Worm (Caenorhabditis elegans) whole organism, L2 larva: ENCODE results near the gene ges-1.

Experiments
- aly-2 ChIP-seq: fragments of 150-350 bp; optimal IDR thresholded peaks from 2 replicates; lab custom pipeline; 2014; ENCODE audit warnings: missing biosample characterization, missing genetic modification characterization
- ama-1 ChIP-seq: fragments of 150-350 bp; optimal IDR thresholded peaks from 2 replicates; lab custom pipeline; 2018; ENCODE audit warnings: inconsistent platforms
- ceh-82 ChIP-seq: fragments of 150-350 bp; optimal IDR thresholded peaks from 2 replicates; lab custom pipeline; 2014; ENCODE audit warnings: missing biosample characterization, missing genetic modification characterization
- egl-27 ChIP-seq: sonication (generic microtip); optimal IDR thresholded peaks from 3 replicates; lab custom pipeline; 2017; ENCODE audit warnings: missing biosample characterization, missing genetic modification reagents, missing genetic modification characterization
- fos-1 ChIP-seq: fragments of 150-350 bp; optimal IDR thresholded peaks from 2 replicates; lab custom pipeline; 2014; ENCODE audit warnings: missing biosample characterization, missing genetic modification characterization
- lin-13 ChIP-seq: fragments of 150-350 bp; optimal IDR thresholded peaks from 2 replicates; lab custom pipeline; 2014; ENCODE audit warnings: missing biosample characterization, missing genetic modification reagents, missing genetic modification characterization
- lin-39 ChIP-seq: fragments of 150-350 bp; optimal IDR thresholded peaks from 2 replicates; lab custom pipeline; 2014; ENCODE audit warnings: missing biosample characterization, missing genetic modification reagents, missing genetic modification characterization
- nhr-237 ChIP-seq: fragments of 150-350 bp; optimal IDR thresholded peaks from 2 replicates; lab custom pipeline; 2014; ENCODE audit warnings: missing biosample characterization, missing genetic modification characterization
- skn-1 ChIP-seq: sonication (generic microtip); optimal IDR thresholded peaks from 2 replicates; lab custom pipeline; 2017; ENCODE audit warnings: missing biosample characterization, missing genetic modification characterization
- sma-3 ChIP-seq: sonication (generic microtip); optimal IDR thresholded peaks from 2 replicates; lab custom pipeline; 2016; ENCODE audit warnings: missing genetic modification reagents, missing genetic modification characterization, missing compliant biosample characterization

ce11 chrV:1438205-1438604, 6.3 kb upstream of the ges-1 start:
- TF ChIP-seq skn-1 (tag; lab: Kevin White, UChicago) (no peak), sma-3 (GFP tag; lab: Kevin White, UChicago) (no peak), aly-2 (tag; lab: Kevin White, UChicago) (no peak), nhr-237 (no peak), ceh-82 (no peak), fos-1 (no peak), egl-27 (no peak), ama-1 (lab: Kevin White, UChicago) (no peak), lin-13 (GFP tag; lab: Kevin White, UChicago) (no peak), lin-39 (tag; lab: Kevin White, UChicago) (no peak)
